Fruit fly (Drosophila melanogaster) whole organism, prepupa: ENCODE results near the gene CG14246.

Experiments used
- Blimp-1 ChIP-seq: fragments of 200-800 bp; sonication (Bioruptor generic); optimal IDR thresholded peaks from 3 replicates; lab custom pipeline; 2017; ENCODE audit warnings: missing biosample characterization, missing genetic modification characterization, mild to moderate bottlenecking, moderate library complexity, missing genetic modification reagents
- CG10631 ChIP-seq: fragments of 200-800 bp; sonication (Bioruptor generic); optimal IDR thresholded peaks from 2 replicates; lab custom pipeline; 2016; ENCODE audit warnings: missing biosample characterization, missing genetic modification characterization
- CG10669 ChIP-seq: fragments of 200-800 bp; sonication (Bioruptor generic); optimal IDR thresholded peaks from 3 replicates; lab custom pipeline; 2018; ENCODE audit warnings: missing biosample characterization, mild to moderate bottlenecking, missing genetic modification characterization, moderate library complexity
- CG11294 ChIP-seq: fragments of 200-800 bp; sonication (Bioruptor generic); IDR thresholded peaks from 2 replicates; pipeline ENCODE4 v1.3.6; 2022; ENCODE audit warnings: missing biosample characterization, missing genetic modification characterization
- CG11762 ChIP-seq: fragments of 200-800 bp; sonication (Bioruptor generic); optimal IDR thresholded peaks from 3 replicates; lab custom pipeline; 2016; ENCODE audit warnings: missing biosample characterization, missing genetic modification characterization; ENCODE audit not compliant: insufficient read depth
- CG11902 ChIP-seq: fragments of 200-800 bp; sonication (Bioruptor generic); optimal IDR thresholded peaks from 3 replicates; lab custom pipeline; 2016; ENCODE audit warnings: missing biosample characterization, missing genetic modification characterization
- CG15336 ChIP-seq: fragments of 200-800 bp; sonication (Bioruptor generic); IDR thresholded peaks from 2 replicates; pipeline ENCODE4 v1.3.6; 2022; ENCODE audit warnings: missing biosample characterization, missing genetic modification characterization
- CG1621 ChIP-seq: fragments of 200-800 bp; sonication (Bioruptor generic); optimal IDR thresholded peaks from 3 replicates; lab custom pipeline; 2018; ENCODE audit warnings: missing biosample characterization, mild to moderate bottlenecking, missing genetic modification characterization
- CG16779 ChIP-seq: fragments of 200-800 bp; sonication (Bioruptor generic); optimal IDR thresholded peaks from 3 replicates; lab custom pipeline; 2017; ENCODE audit warnings: missing biosample characterization, mild to moderate bottlenecking, missing genetic modification characterization
- CG31627 ChIP-seq: fragments of 200-800 bp; sonication (Bioruptor generic); optimal IDR thresholded peaks from 3 replicates; lab custom pipeline; 2016; ENCODE audit warnings: missing biosample characterization, missing genetic modification characterization
- CG32006 ChIP-seq: fragments of 200-800 bp; sonication (Bioruptor generic); optimal IDR thresholded peaks from 3 replicates; lab custom pipeline; 2017; ENCODE audit warnings: missing biosample characterization, mild to moderate bottlenecking, missing genetic modification characterization
- CG34406 ChIP-seq: fragments of 200-800 bp; sonication (Bioruptor generic); optimal IDR thresholded peaks from 3 replicates; lab custom pipeline; 2016; ENCODE audit warnings: missing biosample characterization, missing genetic modification characterization
- CG4318 ChIP-seq: fragments of 200-800 bp; sonication (Bioruptor generic); optimal IDR thresholded peaks from 3 replicates; lab custom pipeline; 2017; ENCODE audit warnings: missing biosample characterization, mild to moderate bottlenecking, missing genetic modification characterization
- CG6276 ChIP-seq: fragments of 200-800 bp; sonication (Bioruptor generic); optimal IDR thresholded peaks from 2 replicates; lab custom pipeline; 2017; ENCODE audit warnings: missing biosample characterization, mild to moderate bottlenecking, missing genetic modification characterization
- CG6808 ChIP-seq: fragments of 200-800 bp; sonication (Bioruptor generic); optimal IDR thresholded peaks from 3 replicates; lab custom pipeline; 2017; ENCODE audit warnings: missing biosample characterization, missing genetic modification characterization, mild to moderate bottlenecking, moderate library complexity, missing genetic modification reagents
- CG6854 ChIP-seq: fragments of 200-800 bp; sonication (Bioruptor generic); optimal IDR thresholded peaks from 2 replicates; lab custom pipeline; 2017; ENCODE audit warnings: missing biosample characterization, mild to moderate bottlenecking, missing genetic modification characterization
- CG7368 ChIP-seq: fragments of 200-800 bp; sonication (Bioruptor generic); optimal IDR thresholded peaks from 3 replicates; lab custom pipeline; 2016; ENCODE audit warnings: missing biosample characterization, missing genetic modification characterization
- CG8119 ChIP-seq: fragments of 200-800 bp; sonication (Bioruptor generic); IDR thresholded peaks from 3 replicates; pipeline ENCODE4 v1.3.6; 2022; ENCODE audit warnings: missing biosample characterization, missing genetic modification characterization
- CG8319 ChIP-seq: fragments of 200-800 bp; sonication (Bioruptor generic); optimal IDR thresholded peaks from 3 replicates; lab custom pipeline; 2016; ENCODE audit warnings: missing biosample characterization, missing genetic modification characterization
- CG9139 ChIP-seq: fragments of 200-800 bp; sonication (Bioruptor generic); optimal IDR thresholded peaks from 3 replicates; lab custom pipeline; 2017; ENCODE audit warnings: missing biosample characterization, mild to moderate bottlenecking, missing genetic modification characterization
- Eip75B ChIP-seq: fragments of 200-800 bp; sonication (Bioruptor generic); optimal IDR thresholded peaks from 3 replicates; lab custom pipeline; 2016; ENCODE audit warnings: missing biosample characterization, missing genetic modification characterization
- Eip78C ChIP-seq: fragments of 200-800 bp; sonication (Bioruptor generic); peaks from one replicate; lab custom pipeline; 2016; ENCODE audit warnings: missing biosample characterization, missing genetic modification characterization
- Ets96B ChIP-seq: fragments of 200-800 bp; optimal IDR thresholded peaks from 2 replicates; lab custom pipeline; 2019; ENCODE audit warnings: missing biosample characterization, mild to moderate bottlenecking, missing genetic modification characterization, moderate library complexity
- Gug ChIP-seq: fragments of 200-800 bp; sonication (Bioruptor generic); IDR thresholded peaks from 2 replicates; pipeline ENCODE4 v1.3.6; 2022; ENCODE audit warnings: missing biosample characterization, missing genetic modification characterization
- Hr38 ChIP-seq: sonication (Bioruptor generic); optimal IDR thresholded peaks from 2 replicates; lab custom pipeline; 2016; ENCODE audit warnings: missing biosample characterization, missing genetic modification characterization
- Hr39 ChIP-seq: fragments of 200-800 bp; sonication (Bioruptor generic); optimal IDR thresholded peaks from 2 replicates; lab custom pipeline; 2016; ENCODE audit warnings: missing biosample characterization, missing genetic modification characterization
- Hr4 ChIP-seq: fragments of 200-800 bp; sonication (Bioruptor generic); optimal IDR thresholded peaks from 3 replicates; lab custom pipeline; 2016; ENCODE audit warnings: missing biosample characterization, missing genetic modification characterization
- Met ChIP-seq: fragments of 200-800 bp; sonication (Bioruptor generic); optimal IDR thresholded peaks from 3 replicates; lab custom pipeline; 2016; ENCODE audit warnings: missing biosample characterization, missing genetic modification characterization
- OdsH ChIP-seq: fragments of 200-800 bp; sonication (Bioruptor generic); optimal IDR thresholded peaks from 3 replicates; lab custom pipeline; 2016; ENCODE audit warnings: missing biosample characterization, missing genetic modification characterization
- Smox ChIP-seq: fragments of 200-800 bp; sonication (Bioruptor generic); optimal IDR thresholded peaks from 3 replicates; lab custom pipeline; 2016; ENCODE audit warnings: missing biosample characterization, missing genetic modification characterization
- Sox14 ChIP-seq: fragments of 200-800 bp; sonication (Bioruptor generic); optimal IDR thresholded peaks from 3 replicates; lab custom pipeline; 2016; ENCODE audit warnings: missing biosample characterization, missing genetic modification characterization
- Sox15 ChIP-seq: fragments of 200-800 bp; sonication (Bioruptor generic); optimal IDR thresholded peaks from 3 replicates; lab custom pipeline; 2016; ENCODE audit warnings: missing biosample characterization, missing genetic modification characterization
- achi ChIP-seq: fragments of 200-800 bp; sonication (Bioruptor generic); optimal IDR thresholded peaks from 3 replicates; lab custom pipeline; 2016; ENCODE audit warnings: missing biosample characterization, missing genetic modification characterization
- acj6 ChIP-seq: fragments of 200-800 bp; sonication (Bioruptor generic); optimal IDR thresholded peaks from 3 replicates; lab custom pipeline; 2016; ENCODE audit warnings: missing biosample characterization, missing genetic modification characterization
- dac ChIP-seq: fragments of 200-800 bp; sonication (Bioruptor generic); optimal IDR thresholded peaks from 2 replicates; lab custom pipeline; 2017; ENCODE audit warnings: missing biosample characterization, mild to moderate bottlenecking, missing genetic modification characterization
- dsx ChIP-seq: fragments of 200-800 bp; optimal IDR thresholded peaks from 3 replicates; lab custom pipeline; 2019; ENCODE audit warnings: missing biosample characterization, mild to moderate bottlenecking, missing genetic modification characterization, moderate library complexity; ENCODE audit not compliant: poor library complexity, severe bottlenecking
- eg ChIP-seq: fragments of 200-800 bp; sonication (Bioruptor generic); IDR thresholded peaks from 3 replicates; pipeline ENCODE4 v1.3.6; 2022; ENCODE audit warnings: missing biosample characterization, missing genetic modification characterization
- esn ChIP-seq: fragments of 200-800 bp; sonication (Bioruptor generic); optimal IDR thresholded peaks from 2 replicates; lab custom pipeline; 2016; ENCODE audit warnings: missing biosample characterization, mild to moderate bottlenecking, missing genetic modification characterization, moderate library complexity
- fd85E ChIP-seq: fragments of 200-800 bp; sonication (Bioruptor generic); optimal IDR thresholded peaks from 3 replicates; lab custom pipeline; 2016; ENCODE audit warnings: missing biosample characterization, missing genetic modification characterization
- lz ChIP-seq: fragments of 200-800 bp; sonication (Bioruptor generic); optimal IDR thresholded peaks from 3 replicates; lab custom pipeline; 2016; ENCODE audit warnings: missing biosample characterization, missing genetic modification characterization
- net ChIP-seq: fragments of 200-800 bp; sonication (Bioruptor generic); optimal IDR thresholded peaks from 3 replicates; lab custom pipeline; 2016; ENCODE audit warnings: missing biosample characterization, missing genetic modification characterization
- salr ChIP-seq, 2 experiments: fragments of 200-800 bp; sonication (Bioruptor generic); optimal IDR thresholded peaks; 3 replicates each; lab custom pipeline; 2016 to 2018; ENCODE audit warnings: missing biosample characterization in 2 of 2, missing genetic modification characterization in 2 of 2, mild to moderate bottlenecking in 1 of 2
- spab ChIP-seq: fragments of 200-800 bp; sonication (Bioruptor generic); optimal IDR thresholded peaks from 2 replicates; lab custom pipeline; 2017; ENCODE audit warnings: missing biosample characterization, mild to moderate bottlenecking, missing genetic modification characterization, missing genetic modification reagents
- ss ChIP-seq, 2 experiments: fragments of 200-800 bp; sonication (Bioruptor generic); optimal IDR thresholded peaks; 2 replicates in 1 of 2; 3 replicates in 1 of 2; lab custom pipeline; 2017 to 2018; ENCODE audit warnings: mild to moderate bottlenecking in 2 of 2, missing biosample characterization in 2 of 2, missing genetic modification characterization in 2 of 2, moderate library complexity in 1 of 2
- svp ChIP-seq: fragments of 200-800 bp; sonication (Bioruptor generic); peaks from one replicate; lab custom pipeline; 2016; ENCODE audit warnings: missing biosample characterization, missing genetic modification characterization
- vri ChIP-seq: fragments of 200-800 bp; sonication (Bioruptor generic); optimal IDR thresholded peaks from 3 replicates; lab custom pipeline; 2016; ENCODE audit warnings: missing biosample characterization, mild to moderate bottlenecking, missing genetic modification characterization

Gene CG14246

dm6 chr3R:26700125-26700524, 27.0 kb upstream of the CG14246 start:
- TF ChIP-seq CG15336 (GFP tag; lab: Robert Waterston, UW) = no peak
- TF ChIP-seq OdsH (GFP tag; lab: Kevin White, UChicago) = no peak
- TF ChIP-seq Eip75B (GFP tag; lab: Kevin White, UChicago) = no peak
- TF ChIP-seq, all 60 proteins: peak for 0

DNA sequence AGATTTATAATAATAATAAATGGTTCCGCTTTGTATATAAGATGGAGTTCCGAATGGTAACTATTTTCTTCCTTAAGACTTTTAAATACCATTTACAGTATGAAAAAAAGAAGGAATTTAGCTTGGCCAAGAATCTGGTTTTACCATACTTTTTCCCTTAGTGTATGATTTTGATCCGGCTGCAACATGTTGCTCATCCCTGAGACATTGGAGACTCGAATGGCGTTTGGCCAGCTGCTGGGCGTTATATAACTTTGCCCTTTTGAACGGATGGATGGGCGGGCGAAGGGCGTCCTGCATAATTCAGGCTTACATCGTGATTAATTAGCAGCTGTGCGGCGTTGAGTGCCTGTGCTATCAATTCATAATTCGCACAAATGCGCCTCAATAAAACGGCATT, 22.8 kb upstream of the CG14246 start:
- TF ChIP-seq CG32006 (GFP tag; lab: Kevin White, UChicago) (no peak), CG15336 (GFP tag; lab: Robert Waterston, UW) (no peak), net (no peak), fd85E (no peak), Eip75B (GFP tag; lab: Kevin White, UChicago) (no peak), CG4318 (GFP tag; lab: Kevin White, UChicago) (no peak), CG11902 (no peak), dac (GFP tag; lab: Kevin White, UChicago) (no peak)

DNA sequence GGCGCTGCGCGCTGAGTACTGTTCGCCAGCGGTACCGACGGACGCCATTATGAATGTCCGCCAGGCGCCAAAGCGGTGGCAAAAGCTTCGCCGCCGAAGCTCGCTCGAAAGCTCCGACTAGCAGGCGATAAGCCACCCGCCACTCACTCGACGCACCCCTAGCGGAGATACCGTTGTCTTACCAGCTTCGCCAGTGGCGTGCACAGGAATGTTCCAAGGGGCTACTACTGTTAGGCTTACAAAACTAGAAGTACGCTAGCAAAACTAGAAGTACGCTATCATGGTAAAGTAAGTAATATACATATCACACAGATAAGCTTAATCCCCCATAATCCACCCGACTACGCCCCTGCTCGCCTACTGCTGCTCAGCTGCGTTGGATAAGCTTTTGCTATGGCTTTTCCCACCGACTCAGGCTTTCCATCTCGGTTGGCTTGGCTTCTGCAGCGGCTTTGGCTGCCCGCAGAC, 13.0 kb upstream of the CG14246 start, which contains the start of gene amon:
TSS of gene amon (minus strand) at position 51 of the 468 bp plus-strand sequence.
- TF ChIP-seq Sox15 (GFP tag; lab: Kevin White, UChicago) = peak; percentile 94
- TF ChIP-seq dac (GFP tag; lab: Kevin White, UChicago) = peak; percentile 96
- peak; percentile 92 for TF ChIP-seq CG34406 (GFP tag; lab: Kevin White, UChicago)
- TF ChIP-seq CG9139 (GFP tag; lab: Kevin White, UChicago) = peak; percentile 95
- peak; percentile 90 for TF ChIP-seq vri (GFP tag; lab: Kevin White, UChicago)
- TF ChIP-seq CG7368 (GFP tag; lab: Kevin White, UChicago) = peak; percentile 97
- TF ChIP-seq CG11762 (GFP tag; lab: Kevin White, UChicago) = peak; percentile 94
- peak; percentile 96 for TF ChIP-seq lz (GFP tag; lab: Kevin White, UChicago)
- TF ChIP-seq CG6808 (GFP tag; lab: Kevin White, UChicago) = peak; percentile 94
- peak; percentile 86 to 96 for TF ChIP-seq salr (GFP tag; optimal IDR thresholded peaks at IDR 0.05; lab: Kevin White, UChicago)
- peak; percentile 95 for TF ChIP-seq esn (GFP tag; lab: Kevin White, UChicago)
- TF ChIP-seq Hr4 (GFP tag; lab: Kevin White, UChicago) = peak; percentile 97
- TF ChIP-seq CG31627 (GFP tag; lab: Kevin White, UChicago) = peak; percentile 96
- TF ChIP-seq CG16779 (tag; lab: Kevin White, UChicago) = peak; percentile 96
- TF ChIP-seq ss (GFP tag; optimal IDR thresholded peaks at IDR 0.05; lab: Kevin White, UChicago) = peak; percentile 94 to 95
- peak; percentile 96 for TF ChIP-seq Ets96B
- peak; percentile 90 for TF ChIP-seq CG6854 (GFP tag; lab: Kevin White, UChicago)
- TF ChIP-seq Smox = peak; percentile 92
- peak; percentile 94 for TF ChIP-seq achi (GFP tag; lab: Kevin White, UChicago)
- peak; percentile 95 for TF ChIP-seq Sox14 (GFP tag; lab: Kevin White, UChicago)
- TF ChIP-seq Gug (GFP tag; lab: Robert Waterston, UW) = peak; percentile 97
- TF ChIP-seq Eip75B (GFP tag; lab: Kevin White, UChicago) = peak; percentile 97
- peak; percentile 94 for TF ChIP-seq dsx (GFP tag; lab: Kevin White, UChicago)
- peak; percentile 96 for TF ChIP-seq CG15336 (GFP tag; lab: Robert Waterston, UW)
- peak; percentile 98 for TF ChIP-seq CG11294 (GFP tag; lab: Robert Waterston, UW)
- TF ChIP-seq CG10631 (GFP tag; lab: Kevin White, UChicago) = peak; percentile 97
- peak; percentile 95 for TF ChIP-seq OdsH (GFP tag; lab: Kevin White, UChicago)
- TF ChIP-seq CG10669 = peak; percentile 96
- TF ChIP-seq CG8119 (GFP tag; lab: Robert Waterston, UW) = peak; percentile 95
- peak; percentile 95 for TF ChIP-seq CG6276
- TF ChIP-seq Hr39 = peak; percentile 96
- peak; percentile 95 for TF ChIP-seq Met (GFP tag; lab: Kevin White, UChicago)
- peak; percentile 95 for TF ChIP-seq net
- peak; percentile 84 for TF ChIP-seq fd85E
- peak; percentile 71 for TF ChIP-seq Hr38 (GFP tag; lab: Kevin White, UChicago)
- TF ChIP-seq Eip78C = peak; percentile 98
- TF ChIP-seq spab = peak; percentile 96
- TF ChIP-seq svp = peak; percentile 97
- TF ChIP-seq CG1621 = peak; percentile 97
- TF ChIP-seq acj6 = peak; percentile 95
- TF ChIP-seq eg = peak; percentile 99
- TF ChIP-seq CG8319 (GFP tag; lab: Kevin White, UChicago) = peak; percentile 95
- peak; percentile 78 for TF ChIP-seq Blimp-1 (GFP tag; lab: Kevin White, UChicago)
